Worm (Caenorhabditis elegans) whole organism, midembryonic: Measurements from ENCODE around the gene Y97E10AR.6.

Experiments
- T22C8.4 ChIP-seq: fragments of 200-800 bp; sonication (Bioruptor generic); IDR thresholded peaks from 2 replicates; pipeline ENCODE4 v1.3.6; 2022; ENCODE audit warnings: missing genetic modification characterization, missing compliant biosample characterization
- cog-1 ChIP-seq: sonication (generic microtip); optimal IDR thresholded peaks from 2 replicates; lab custom pipeline; 2016; ENCODE audit warnings: missing genetic modification characterization, missing compliant biosample characterization
- flt-1 ChIP-seq: fragments of 200-800 bp; sonication (Bioruptor generic); IDR thresholded peaks from 2 replicates; pipeline ENCODE4 v1.3.6; 2022; ENCODE audit warnings: missing genetic modification characterization, missing compliant biosample characterization
- klf-2 ChIP-seq: fragments of 200-800 bp; sonication (Bioruptor generic); conservative IDR thresholded peaks from 2 replicates; pipeline ENCODE4 v1.3.6; 2022; ENCODE audit warnings: missing genetic modification reagents, missing genetic modification characterization, missing compliant biosample characterization
- med-1 ChIP-seq: sonication (generic microtip); optimal IDR thresholded peaks from 2 replicates; lab custom pipeline; 2017; ENCODE audit warnings: missing genetic modification characterization, mild to moderate bottlenecking, missing compliant biosample characterization, antibody characterized with exemption, missing genetic modification reagents; ENCODE audit not compliant: insufficient read depth
- ref-1 ChIP-seq: fragments of 200-800 bp; sonication (Bioruptor generic); conservative IDR thresholded peaks from 2 replicates; pipeline ENCODE4 v1.3.6; 2022; ENCODE audit warnings: missing genetic modification reagents, missing genetic modification characterization, missing compliant biosample characterization
- tab-1 ChIP-seq: fragments of 200-800 bp; sonication (Bioruptor generic); IDR thresholded peaks from 2 replicates; pipeline ENCODE4 v1.3.6; 2022; ENCODE audit warnings: missing genetic modification characterization, missing compliant biosample characterization
- ztf-23 ChIP-seq: fragments of 200-800 bp; sonication (Bioruptor generic); IDR thresholded peaks from 2 replicates; pipeline ENCODE4 v1.3.6; 2022; ENCODE audit warnings: missing genetic modification reagents, missing genetic modification characterization, missing compliant biosample characterization
- ztf-29 ChIP-seq: fragments of 200-800 bp; sonication (Bioruptor generic); IDR thresholded peaks from 2 replicates; pipeline ENCODE4 v1.3.6; 2022; ENCODE audit warnings: missing genetic modification reagents, missing genetic modification characterization, missing compliant biosample characterization

The Y97E10AR.6 gene

ce11 chrV:8010846-8011245 is 2.9 kb downstream of the Y97E10AR.6 start, which contains the start of gene lmtr-2:
lmtr-2 (minus strand) TSS chrV:8011106.
- TF ChIP-seq flt-1 (GFP tag; lab: Robert Waterston, UW) = no peak
- TF ChIP-seq klf-2 (GFP tag; lab: Robert Waterston, UW) = no peak
- TF ChIP-seq T22C8.4 (GFP tag; lab: Robert Waterston, UW) = no peak
- TF ChIP-seq ref-1 (GFP tag; lab: Robert Waterston, UW) = no peak
- TF ChIP-seq med-1 (GFP tag; lab: Kevin White, UChicago) = no peak
- no peak for TF ChIP-seq cog-1
- TF ChIP-seq ztf-29 (GFP tag; lab: Robert Waterston, UW) = no peak

- no peak for TF ChIP-seq flt-1 (GFP tag; lab: Robert Waterston, UW)
- TF ChIP-seq med-1 (GFP tag; lab: Kevin White, UChicago) = no peak
- no peak for TF ChIP-seq T22C8.4 (GFP tag; lab: Robert Waterston, UW)
- TF ChIP-seq ztf-23 (GFP tag; lab: Robert Waterston, UW) = no peak
- TF ChIP-seq klf-2 (GFP tag; lab: Robert Waterston, UW) = no peak
- TF ChIP-seq cog-1 = no peak
- no peak for TF ChIP-seq ref-1 (GFP tag; lab: Robert Waterston, UW)
- no peak for TF ChIP-seq ztf-29 (GFP tag; lab: Robert Waterston, UW)
- TF ChIP-seq tab-1 (GFP tag; lab: Robert Waterston, UW) = no peak
These were observed 3.6 kb downstream of the Y97E10AR.6 start, which contains the start of gene Y97E10AR.4 for ce11 chrV:8010103-8010502. Y97E10AR.4 (minus strand) TSS chrV:8010233.

- TF ChIP-seq ztf-29 (GFP tag; lab: Robert Waterston, UW) (no peak), T22C8.4 (GFP tag; lab: Robert Waterston, UW) (no peak), ztf-23 (GFP tag; lab: Robert Waterston, UW) (no peak), cog-1 (no peak), klf-2 (GFP tag; lab: Robert Waterston, UW) (no peak), flt-1 (GFP tag; lab: Robert Waterston, UW) (no peak), tab-1 (GFP tag; lab: Robert Waterston, UW) (no peak), ref-1 (GFP tag; lab: Robert Waterston, UW) (no peak), med-1 (GFP tag; lab: Kevin White, UChicago) (no peak)
These were observed 6.1 kb downstream of the Y97E10AR.6 start, which contains the start of gene Y97E10AR.3 for ce11 chrV:8007460-8008292. Y97E10AR.3 (minus strand) TSS chrV:8007510.

- TF ChIP-seq ztf-29 (GFP tag; lab: Robert Waterston, UW) = no peak
- TF ChIP-seq ref-1 (GFP tag; lab: Robert Waterston, UW) = no peak
- TF ChIP-seq cog-1 = no peak
- no peak for TF ChIP-seq med-1 (GFP tag; lab: Kevin White, UChicago)
- no peak for TF ChIP-seq flt-1 (GFP tag; lab: Robert Waterston, UW)
- TF ChIP-seq ztf-23 (GFP tag; lab: Robert Waterston, UW) = no peak
- no peak for TF ChIP-seq T22C8.4 (GFP tag; lab: Robert Waterston, UW)
- no peak for TF ChIP-seq tab-1 (GFP tag; lab: Robert Waterston, UW)
These were observed 8.8 kb downstream of the Y97E10AR.6 start, which contains the start of gene Y97E10AR.8 for ce11 chrV:8005000-8005399. Y97E10AR.8 (plus strand) TSS chrV:8005300.

- TF ChIP-seq tab-1 (GFP tag; lab: Robert Waterston, UW) (no peak), ztf-29 (GFP tag; lab: Robert Waterston, UW) (no peak), cog-1 (peak; percentile 72), med-1 (GFP tag; lab: Kevin White, UChicago) (no peak), ref-1 (GFP tag; lab: Robert Waterston, UW) (no peak), klf-2 (GFP tag; lab: Robert Waterston, UW) (no peak), T22C8.4 (GFP tag; lab: Robert Waterston, UW) (no peak), flt-1 (GFP tag; lab: Robert Waterston, UW) (no peak), ztf-23 (GFP tag; lab: Robert Waterston, UW) (peak; percentile 5; the same call in 1 of the 2 replicates)
These were observed 12.7 kb downstream of the Y97E10AR.6 start, which contains the start of gene Y97E10AR.1 for ce11 chrV:8000929-8001513. Y97E10AR.1 (plus strand) TSS chrV:8001463.

ce11 chrV:7995878-7996277 is 17.9 kb downstream of the Y97E10AR.6 start, which contains the start of gene Y97E10AR.2:
Y97E10AR.2 (plus strand) TSS chrV:7996178.
- TF ChIP-seq cog-1 = no peak
- no peak for TF ChIP-seq flt-1 (GFP tag; lab: Robert Waterston, UW)
- TF ChIP-seq ztf-23 (GFP tag; lab: Robert Waterston, UW) = no peak
- TF ChIP-seq T22C8.4 (GFP tag; lab: Robert Waterston, UW) = no peak
- TF ChIP-seq ref-1 (GFP tag; lab: Robert Waterston, UW) = no peak
- TF ChIP-seq med-1 (GFP tag; lab: Kevin White, UChicago) = no peak
- TF ChIP-seq tab-1 (GFP tag; lab: Robert Waterston, UW) = no peak
- TF ChIP-seq klf-2 (GFP tag; lab: Robert Waterston, UW) = no peak
- no peak for TF ChIP-seq ztf-29 (GFP tag; lab: Robert Waterston, UW)

ce11 chrV:7995165-7995564 is 18.6 kb downstream of the Y97E10AR.6 start:
- TF ChIP-seq tab-1 (GFP tag; lab: Robert Waterston, UW) = no peak
- no peak for TF ChIP-seq med-1 (GFP tag; lab: Kevin White, UChicago)
- no peak for TF ChIP-seq cog-1
- no peak for TF ChIP-seq ztf-29 (GFP tag; lab: Robert Waterston, UW)
- no peak for TF ChIP-seq klf-2 (GFP tag; lab: Robert Waterston, UW)
- TF ChIP-seq T22C8.4 (GFP tag; lab: Robert Waterston, UW) = no peak
- no peak for TF ChIP-seq ztf-23 (GFP tag; lab: Robert Waterston, UW)
- TF ChIP-seq flt-1 (GFP tag; lab: Robert Waterston, UW) = no peak

- no peak for TF ChIP-seq flt-1 (GFP tag; lab: Robert Waterston, UW)
- TF ChIP-seq tab-1 (GFP tag; lab: Robert Waterston, UW) = no peak
- no peak for TF ChIP-seq T22C8.4 (GFP tag; lab: Robert Waterston, UW)
- TF ChIP-seq ztf-23 (GFP tag; lab: Robert Waterston, UW) = no peak
- TF ChIP-seq klf-2 (GFP tag; lab: Robert Waterston, UW) = no peak
- no peak for TF ChIP-seq ztf-29 (GFP tag; lab: Robert Waterston, UW)
- no peak for TF ChIP-seq cog-1
These were observed 19.2 kb downstream of the Y97E10AR.6 start, which contains the start of gene ceh-76 for ce11 chrV:7994570-7994969. ceh-76 (minus strand) TSS chrV:7994670.
